Fruit fly (Drosophila melanogaster): ENCODE results near the gene CG32576.

The CG32576 gene

dm6 chrX:16275854-16276338, 12.4 kb downstream of the CG32576 start, which contains the start of the genes kat80 and Prosalpha4 (continued):
- peak; percentile 25 for TF ChIP-seq Sry-δ (GFP tag; optimal IDR thresholded peaks at IDR 0.05)
- no peak for TF ChIP-seq CG15011 (GFP tag; optimal IDR thresholded peaks at IDR 0.05)
- peak; percentile 35 for TF ChIP-seq CG10147 (GFP tag; optimal IDR thresholded peaks at IDR 0.05)
- no peak for TF ChIP-seq CG12236 (GFP tag; optimal IDR thresholded peaks at IDR 0.05)
- no peak for TF ChIP-seq Bdp1 (GFP tag; optimal IDR thresholded peaks at IDR 0.05)
- peak; percentile 44; the same call in 1 of the 2 replicates for TF ChIP-seq inv (GFP tag; IDR thresholded peaks at IDR 0.05; ENCODE audit: partially characterized antibody)
- TF ChIP-seq CG10267 (tag; optimal IDR thresholded peaks at IDR 0.05): peak; percentile 48
- TF ChIP-seq CG32532 (GFP tag; IDR thresholded peaks at IDR 0.05): peak; percentile 58; the same call in 1 of the 2 replicates
- no peak for TF ChIP-seq CG34376 (GFP tag; optimal IDR thresholded peaks at IDR 0.05)
- TF ChIP-seq CG31224 (GFP tag; IDR thresholded peaks at IDR 0.05): no peak
- TF ChIP-seq Hsf (GFP tag; optimal IDR thresholded peaks at IDR 0.05): no peak
- TF ChIP-seq CG2202 (tag; optimal IDR thresholded peaks at IDR 0.05): no peak
- peak; percentile 53 for TF ChIP-seq CG2712 (tag; optimal IDR thresholded peaks at IDR 0.05)
- TF ChIP-seq ken (GFP tag; IDR thresholded peaks at IDR 0.05): no peak
- peak; percentile 56 for TF ChIP-seq CG18599 (GFP tag; optimal IDR thresholded peaks at IDR 0.05)
- TF ChIP-seq br (optimal IDR thresholded peaks at IDR 0.05): no peak
- no peak for TF ChIP-seq NK7.1 (GFP tag; optimal IDR thresholded peaks at IDR 0.05)
- no peak for TF ChIP-seq CG10321 (GFP tag; IDR thresholded peaks at IDR 0.05)
- TF ChIP-seq CoRest (tag; optimal IDR thresholded peaks at IDR 0.05): peak; percentile 55
- TF ChIP-seq CG10979 (tag; optimal IDR thresholded peaks at IDR 0.05): peak; percentile 8
- peak; percentile 53; the same call in 2 of the 3 replicates for TF ChIP-seq Doc3 (GFP tag; IDR thresholded peaks at IDR 0.05; ENCODE audit: partially characterized antibody)
- TF ChIP-seq B-H2 (GFP tag; optimal IDR thresholded peaks at IDR 0.05): peak; percentile 59
- TF ChIP-seq nmo (GFP tag; optimal IDR thresholded peaks at IDR 0.05): peak; percentile 88
- no peak for TF ChIP-seq chm (GFP tag; IDR thresholded peaks at IDR 0.05)
- TF ChIP-seq ATbp (GFP tag; optimal IDR thresholded peaks at IDR 0.05): no peak
- TF ChIP-seq CG34422 (GFP tag; IDR thresholded peaks at IDR 0.05): 0 out of 3 replicates have a peak, but pooled peaks have one; percentile 52
- no peak for TF ChIP-seq CG11696 (GFP tag; IDR thresholded peaks at IDR 0.05)
- TF ChIP-seq Dbx (GFP tag; IDR thresholded peaks at IDR 0.05): no peak
- TF ChIP-seq sc (optimal IDR thresholded peaks at IDR 0.05): no peak
- no peak for TF ChIP-seq sc (GFP tag; optimal IDR thresholded peaks at IDR 0.05)
- no peak for TF ChIP-seq D (optimal IDR thresholded peaks at IDR 0.05)
- TF ChIP-seq D (GFP tag; optimal IDR thresholded peaks at IDR 0.05): no peak
- TF ChIP-seq CG16779 (GFP tag; IDR thresholded peaks at IDR 0.05): no peak
- peak; percentile 39; the same call in 1 of the 2 replicates for TF ChIP-seq vvl (GFP tag; IDR thresholded peaks at IDR 0.05)
- peak; percentile 62 for TF ChIP-seq gem (tag; optimal IDR thresholded peaks at IDR 0.05)
- TF ChIP-seq rib (GFP tag; IDR thresholded peaks at IDR 0.05): no peak
- no peak for TF ChIP-seq CG11093 (GFP tag; IDR thresholded peaks at IDR 0.05)
- TF ChIP-seq nom (GFP tag; optimal IDR thresholded peaks at IDR 0.05): no peak
- TF ChIP-seq CG13624 (GFP tag; optimal IDR thresholded peaks at IDR 0.05): no peak
- no peak for TF ChIP-seq hkb (optimal IDR thresholded peaks at IDR 0.05)
- TF ChIP-seq hkb (GFP tag; IDR thresholded peaks at IDR 0.05): no peak
- peak; percentile 35; the same call in 1 of the 4 replicates for TF ChIP-seq Gug (GFP tag; IDR thresholded peaks at IDR 0.05)
- TF ChIP-seq CG7357 (GFP tag; IDR thresholded peaks at IDR 0.05): no peak
- TF ChIP-seq ap (GFP tag; IDR thresholded peaks at IDR 0.05): no peak
- no peak for TF ChIP-seq CG32772 (GFP tag; IDR thresholded peaks at IDR 0.05)
- peak; percentile 1 for TF ChIP-seq CG10654 (GFP tag; optimal IDR thresholded peaks at IDR 0.05)
- TF ChIP-seq CG13287 (GFP tag; IDR thresholded peaks at IDR 0.05; ENCODE audit: partially characterized antibody): peak; percentile 79
- TF ChIP-seq CG15073 (GFP tag; optimal IDR thresholded peaks at IDR 0.05): no peak
- TF ChIP-seq CG11085 (GFP tag; IDR thresholded peaks at IDR 0.05): no peak
- peak; percentile 65 for TF ChIP-seq Dll (GFP tag; IDR thresholded peaks at IDR 0.05; ENCODE audit: partially characterized antibody)
- no peak for TF ChIP-seq eyg (GFP tag; optimal IDR thresholded peaks at IDR 0.05)
- TF ChIP-seq E2f1 (GFP tag; IDR thresholded peaks at IDR 0.05): no peak
- TF ChIP-seq CG32767 (GFP tag; IDR thresholded peaks at IDR 0.05): no peak
